Fruit fly (Drosophila melanogaster) whole organism, adult: Measurements from ENCODE around the gene CG14196.

ENCODE experiments used
- CG11617 ChIP-seq: fragments of 200-800 bp; sonication (Bioruptor generic); optimal IDR thresholded peaks from 2 replicates; lab custom pipeline; 2017; ENCODE audit warnings: mild to moderate bottlenecking, missing biosample characterization, missing genetic modification reagents, missing genetic modification characterization
- CG12768 ChIP-seq: fragments of 200-800 bp; sonication (Bioruptor generic); optimal IDR thresholded peaks from 2 replicates; lab custom pipeline; 2017; ENCODE audit warnings: missing biosample characterization, missing genetic modification characterization, mild to moderate bottlenecking, moderate library complexity, missing genetic modification reagents
- CG14711 ChIP-seq: fragments of 200-800 bp; sonication (Bioruptor generic); optimal IDR thresholded peaks from 2 replicates; lab custom pipeline; 2018; ENCODE audit warnings: missing biosample characterization, mild to moderate bottlenecking, missing genetic modification characterization, moderate library complexity
- CG1620 ChIP-seq: fragments of 200-800 bp; sonication (Bioruptor generic); optimal IDR thresholded peaks from 2 replicates; lab custom pipeline; 2016; ENCODE audit warnings: missing biosample characterization, missing genetic modification characterization
- CG33017 ChIP-seq: fragments of 200-800 bp; sonication (Bioruptor generic); optimal IDR thresholded peaks from 2 replicates; lab custom pipeline; 2018; ENCODE audit warnings: missing biosample characterization, mild to moderate bottlenecking, missing genetic modification characterization, moderate library complexity
- CG5204 ChIP-seq: fragments of 200-800 bp; sonication (Bioruptor generic); optimal IDR thresholded peaks from 2 replicates; lab custom pipeline; 2016; ENCODE audit warnings: missing biosample characterization, missing genetic modification characterization
- CG7045 ChIP-seq: fragments of 200-800 bp; sonication (Bioruptor generic); optimal IDR thresholded peaks from 2 replicates; lab custom pipeline; 2017; ENCODE audit warnings: missing biosample characterization, mild to moderate bottlenecking, missing genetic modification characterization
- CG7101 ChIP-seq: fragments of 200-800 bp; sonication (Bioruptor generic); optimal IDR thresholded peaks from 2 replicates; lab custom pipeline; 2018; ENCODE audit warnings: missing biosample characterization, mild to moderate bottlenecking, missing genetic modification characterization, moderate library complexity
- Clk ChIP-seq: fragments of 200-800 bp; sonication (Bioruptor generic); optimal IDR thresholded peaks from 2 replicates; lab custom pipeline; 2017; ENCODE audit warnings: missing biosample characterization, missing genetic modification characterization
- Crg-1 ChIP-seq: fragments of 200-800 bp; sonication (Bioruptor generic); optimal IDR thresholded peaks from 2 replicates; lab custom pipeline; 2016; ENCODE audit warnings: missing biosample characterization, missing genetic modification characterization
- Hr96 ChIP-seq: fragments of 200-800 bp; sonication (Bioruptor generic); optimal IDR thresholded peaks from 2 replicates; lab custom pipeline; 2016; ENCODE audit warnings: missing biosample characterization, missing genetic modification characterization
- Mnt ChIP-seq: fragments of 200-800 bp; sonication (Bioruptor generic); optimal IDR thresholded peaks from 2 replicates; lab custom pipeline; 2016; ENCODE audit warnings: missing biosample characterization, mild to moderate bottlenecking, missing genetic modification characterization
- bab1 ChIP-seq: fragments of 200-800 bp; sonication (Bioruptor generic); optimal IDR thresholded peaks from 3 replicates; lab custom pipeline; 2019; ENCODE audit warnings: missing biosample characterization, mild to moderate bottlenecking, missing genetic modification characterization, moderate library complexity
- cic ChIP-seq: fragments of 200-800 bp; sonication (Bioruptor generic); optimal IDR thresholded peaks from 2 replicates; lab custom pipeline; 2017; ENCODE audit warnings: missing biosample characterization, mild to moderate bottlenecking, missing genetic modification characterization, moderate library complexity
- cnc ChIP-seq, 2 experiments: fragments of >200 bp; optimal IDR thresholded peaks; 2 replicates each; lab custom pipeline; 2017
- kay ChIP-seq: fragments of 200-800 bp; sonication (Bioruptor generic); peaks from one replicate; lab custom pipeline; 2016; ENCODE audit warnings: missing biosample characterization, missing genetic modification characterization, borderline replicate concordance
- ovo ChIP-seq: fragments of 200-800 bp; sonication (Bioruptor generic); optimal IDR thresholded peaks from 2 replicates; lab custom pipeline; 2016; ENCODE audit warnings: missing biosample characterization, missing genetic modification characterization
- pad ChIP-seq: fragments of 200-800 bp; sonication (Bioruptor generic); optimal IDR thresholded peaks from 3 replicates; lab custom pipeline; 2017; ENCODE audit warnings: missing biosample characterization, missing genetic modification characterization, mild to moderate bottlenecking, moderate library complexity, missing genetic modification reagents
- tj ChIP-seq: fragments of 200-800 bp; sonication (Bioruptor generic); optimal IDR thresholded peaks from 3 replicates; lab custom pipeline; 2017; ENCODE audit warnings: missing biosample characterization, mild to moderate bottlenecking, missing genetic modification characterization, moderate library complexity
- toe ChIP-seq: fragments of 200-800 bp; sonication (Bioruptor generic); optimal IDR thresholded peaks from 2 replicates; lab custom pipeline; 2016; ENCODE audit warnings: missing biosample characterization, missing genetic modification characterization

Gene CG14196

DNA sequence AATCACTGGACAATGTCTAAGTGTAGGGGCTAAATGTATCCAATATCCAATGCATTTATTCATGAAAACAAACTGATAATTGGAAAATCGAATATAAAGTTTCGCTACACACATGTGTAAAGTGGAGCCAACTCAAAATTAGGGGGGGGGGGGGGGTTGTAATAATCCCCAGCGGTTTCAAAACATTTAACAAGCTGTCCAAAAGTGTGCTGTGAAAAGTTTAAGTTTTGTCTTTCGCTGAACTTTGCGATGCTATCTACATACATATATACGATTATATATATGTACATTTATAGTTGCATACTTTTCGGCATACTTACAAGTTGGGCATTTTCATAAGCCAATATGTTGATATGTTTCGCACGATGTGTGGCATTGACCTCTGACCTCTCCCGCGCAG is 7.7 kb upstream of the CG14196 start:
- TF ChIP-seq toe (GFP tag; lab: Kevin White, UChicago) (no peak), cic (GFP tag; lab: Kevin White, UChicago) (no peak), Mnt (GFP tag; lab: Kevin White, UChicago) (no peak), CG33017 (tag; lab: Kevin White, UChicago) (no peak), kay (GFP tag; lab: Kevin White, UChicago) (no peak), Hr96 (GFP tag; lab: Kevin White, UChicago) (no peak), CG1620 (GFP tag; lab: Kevin White, UChicago) (no peak)

DNA sequence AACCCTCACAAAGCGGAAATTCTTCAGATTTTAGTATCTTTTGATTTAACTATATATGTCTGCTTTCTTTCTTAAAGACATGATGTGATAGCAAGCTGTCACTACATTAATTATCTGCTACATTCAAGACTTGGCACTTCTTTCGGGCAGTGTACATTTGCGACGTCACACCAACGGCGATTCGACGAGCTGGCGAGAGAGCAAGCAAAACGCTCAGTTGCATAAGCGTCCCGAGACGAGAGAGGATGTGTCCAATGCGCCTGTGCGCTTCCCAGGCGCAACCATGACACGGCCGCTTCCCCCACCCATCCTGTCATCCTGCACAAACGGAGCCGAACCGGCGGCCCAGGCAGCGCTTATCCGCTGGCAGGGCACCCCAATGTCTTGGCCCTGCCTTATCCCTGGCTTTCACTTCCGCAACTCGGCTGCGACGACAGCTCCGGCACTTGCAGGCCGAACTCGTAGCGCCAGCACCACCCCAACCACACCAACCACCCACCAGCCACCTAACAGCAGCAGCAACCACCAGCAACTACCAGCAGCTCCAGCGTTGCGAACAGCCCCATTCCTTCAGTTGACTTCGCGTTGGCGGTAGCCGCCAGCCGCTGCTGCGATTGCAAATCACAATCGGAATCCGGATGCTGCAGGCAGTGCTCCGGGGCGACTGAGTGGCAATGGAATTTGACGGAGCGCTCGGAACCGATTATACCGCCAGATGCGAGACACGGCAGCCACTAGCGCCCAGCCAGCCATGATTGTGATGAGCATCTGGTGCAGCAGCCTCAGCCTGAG is 7.0 kb upstream of the CG14196 start, which contains the start of gene Hs3st-B:
TSS of gene Hs3st-B (plus strand) at position 214 of the 792 bp plus-strand sequence.
- TF ChIP-seq Hr96 (GFP tag; lab: Kevin White, UChicago), result no peak
- TF ChIP-seq Clk (GFP tag; lab: Kevin White, UChicago), result no peak
- no peak for TF ChIP-seq tj (GFP tag; lab: Kevin White, UChicago)
- no peak for TF ChIP-seq CG1620 (GFP tag; lab: Kevin White, UChicago)
- no peak for TF ChIP-seq cic (GFP tag; lab: Kevin White, UChicago)
- no peak for TF ChIP-seq bab1
- TF ChIP-seq CG14711 (tag; lab: Kevin White, UChicago), result no peak
- no peak for TF ChIP-seq CG11617 (GFP tag; lab: Kevin White, UChicago)
- no peak for TF ChIP-seq Mnt (GFP tag; lab: Kevin White, UChicago)
- no peak for TF ChIP-seq CG7045
- TF ChIP-seq cnc (optimal IDR thresholded peaks at IDR 0.05; lab: Kevin White, UChicago), result no peak

DNA sequence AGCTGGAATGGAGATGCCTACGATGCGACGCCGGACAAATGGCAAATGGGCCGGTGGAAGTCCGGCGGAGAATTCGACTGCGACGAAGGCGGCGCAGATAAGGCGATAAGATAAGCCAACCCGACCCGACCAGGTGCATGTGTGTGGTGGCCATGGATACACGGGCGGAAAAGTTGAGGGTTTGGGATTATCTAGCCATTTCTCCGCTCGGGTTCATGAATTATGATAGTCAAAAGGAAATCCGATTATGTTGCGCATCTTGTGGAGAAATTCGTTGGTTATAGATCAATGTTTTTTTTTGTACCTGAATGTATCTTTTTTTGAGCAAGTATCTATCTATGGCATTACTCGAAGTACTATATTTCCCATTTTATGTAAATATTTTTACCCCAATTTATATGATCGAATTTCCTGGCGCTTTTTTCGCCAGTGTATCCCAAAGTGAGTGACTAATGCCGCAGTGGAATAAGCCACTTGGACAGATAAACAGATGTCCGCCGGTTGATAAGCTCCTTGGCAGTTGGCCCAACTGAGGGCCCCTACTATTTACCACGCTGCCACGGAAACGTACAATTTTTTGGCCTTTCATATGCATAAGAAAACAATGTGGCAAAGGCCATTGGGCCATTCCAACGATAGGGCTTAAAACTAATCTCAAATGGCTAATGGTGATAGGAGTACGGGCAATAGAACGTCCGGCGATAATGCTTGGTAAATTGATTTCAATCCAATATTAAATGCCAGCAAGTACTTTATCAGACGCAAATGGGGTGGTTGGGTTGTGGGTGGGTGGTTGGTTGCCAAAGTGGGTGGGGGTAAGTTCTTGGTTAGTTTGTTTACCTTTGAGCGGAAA is 5.8 kb upstream of the CG14196 start, which contains the start of gene CG7992:
TSS of gene CG7992 (minus strand) at position 51 of the 853 bp plus-strand sequence.
- TF ChIP-seq tj (GFP tag; lab: Kevin White, UChicago) (peak; percentile 33), CG33017 (tag; lab: Kevin White, UChicago) (peak; percentile 23), bab1 (no peak), CG12768 (peak; percentile 28), Mnt (GFP tag; lab: Kevin White, UChicago) (peak; percentile 39), CG14711 (tag; lab: Kevin White, UChicago) (peak; percentile 59), CG7101 (tag; lab: Kevin White, UChicago) (peak; percentile 58), toe (GFP tag; lab: Kevin White, UChicago) (peak; percentile 28), CG11617 (GFP tag; lab: Kevin White, UChicago) (peak; percentile 75), CG7045 (no peak), ovo (GFP tag; lab: Kevin White, UChicago) (no peak), CG1620 (GFP tag; lab: Kevin White, UChicago) (peak; percentile 3), cnc (optimal IDR thresholded peaks at IDR 0.05; lab: Kevin White, UChicago) (no peak), pad (GFP tag; lab: Kevin White, UChicago) (peak; percentile 31), Hr96 (GFP tag; lab: Kevin White, UChicago) (peak; percentile 64), kay (GFP tag; lab: Kevin White, UChicago) (peak; percentile 94), cic (GFP tag; lab: Kevin White, UChicago) (no peak), Clk (GFP tag; lab: Kevin White, UChicago) (no peak), Crg-1 (GFP tag; lab: Kevin White, UChicago) (peak; percentile 9), CG5204 (peak; percentile 24)

DNA sequence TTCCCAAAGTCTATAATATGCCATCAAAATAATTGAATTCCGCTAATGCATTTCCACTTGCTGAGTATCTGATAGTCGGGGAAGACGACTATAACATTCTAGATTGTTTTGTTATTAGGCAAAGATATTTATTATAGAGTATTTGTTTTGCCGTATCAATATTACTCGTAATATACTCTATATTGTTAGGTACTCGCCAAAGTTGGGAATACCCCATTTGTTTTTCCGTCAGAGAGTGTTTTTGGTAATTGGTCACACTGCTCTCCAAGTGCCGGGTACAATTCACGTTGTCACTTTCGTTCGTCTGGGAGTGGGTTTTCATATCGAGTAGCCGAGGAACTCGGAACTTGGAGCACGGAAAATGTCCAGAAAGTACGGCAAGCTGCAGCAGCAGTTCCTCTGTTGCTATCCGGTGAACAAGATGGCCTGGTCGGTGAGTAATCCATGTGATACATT is 1.8 kb upstream of the CG14196 start, which contains the start of gene CG7889:
TSS of gene CG7889 (plus strand) at position 253 of the 456 bp plus-strand sequence.
- no peak for TF ChIP-seq pad (GFP tag; lab: Kevin White, UChicago)
- TF ChIP-seq CG5204, result peak; percentile 24
- no peak for TF ChIP-seq ovo (GFP tag; lab: Kevin White, UChicago)
- TF ChIP-seq CG14711 (tag; lab: Kevin White, UChicago), result peak; percentile 8
- no peak for TF ChIP-seq tj (GFP tag; lab: Kevin White, UChicago)
- no peak for TF ChIP-seq CG7101 (tag; lab: Kevin White, UChicago)
- peak; percentile 3 for TF ChIP-seq bab1
- TF ChIP-seq CG11617 (GFP tag; lab: Kevin White, UChicago), result peak; percentile 0
- TF ChIP-seq CG7045, result no peak
- peak; percentile 10 for TF ChIP-seq toe (GFP tag; lab: Kevin White, UChicago)
- no peak for TF ChIP-seq kay (GFP tag; lab: Kevin White, UChicago)
- TF ChIP-seq Hr96 (GFP tag; lab: Kevin White, UChicago), result peak; percentile 24

DNA sequence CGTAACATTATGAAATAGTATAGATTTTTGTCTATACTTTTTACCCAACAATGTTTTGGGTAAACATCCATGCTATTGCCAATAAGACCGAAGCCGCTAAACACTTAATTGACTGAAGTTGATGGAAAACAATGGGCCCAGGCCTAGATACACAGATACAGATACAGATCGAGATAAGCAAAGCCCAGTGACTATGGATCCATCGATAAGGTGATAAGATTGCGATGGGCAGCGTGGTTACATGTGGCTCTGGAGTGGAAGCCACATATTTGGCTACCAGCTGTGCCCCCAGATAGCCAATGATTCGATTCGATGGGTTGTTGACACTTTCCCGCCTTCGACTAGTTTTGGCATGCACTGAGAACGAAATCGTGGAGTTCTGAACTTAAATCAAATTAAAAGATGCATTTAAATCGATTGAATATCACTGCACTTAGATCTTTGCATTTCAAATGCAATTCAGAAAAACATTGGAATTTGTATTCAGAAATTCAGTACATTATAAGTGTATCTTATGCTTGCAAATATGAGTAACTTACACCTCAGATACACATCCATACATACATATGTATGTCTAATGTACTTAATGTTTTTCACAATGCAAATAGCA is 1.3 kb downstream of the CG14196 start:
- TF ChIP-seq Mnt (GFP tag; lab: Kevin White, UChicago) (peak; percentile 59), CG14711 (tag; lab: Kevin White, UChicago) (no peak)
